Fruit fly (Drosophila melanogaster) whole organism, adult: ENCODE data around the gene stai.
A peak's percentile ranks its signal among the peaks of the same experiment; 100 is the strongest.

Source experiments
- CG12768 ChIP-seq: fragments of 200-800 bp; sonication (Bioruptor generic); optimal IDR thresholded peaks from 2 replicates; lab custom pipeline; 2017; ENCODE audit warnings: missing biosample characterization, missing genetic modification characterization, mild to moderate bottlenecking, moderate library complexity, missing genetic modification reagents
- CG14711 ChIP-seq: fragments of 200-800 bp; sonication (Bioruptor generic); optimal IDR thresholded peaks from 2 replicates; lab custom pipeline; 2018; ENCODE audit warnings: missing biosample characterization, mild to moderate bottlenecking, missing genetic modification characterization, moderate library complexity
- CG1620 ChIP-seq: fragments of 200-800 bp; sonication (Bioruptor generic); optimal IDR thresholded peaks from 2 replicates; lab custom pipeline; 2016; ENCODE audit warnings: missing biosample characterization, missing genetic modification characterization
- CG7101 ChIP-seq: fragments of 200-800 bp; sonication (Bioruptor generic); optimal IDR thresholded peaks from 2 replicates; lab custom pipeline; 2018; ENCODE audit warnings: missing biosample characterization, mild to moderate bottlenecking, missing genetic modification characterization, moderate library complexity
- Clk ChIP-seq: fragments of 200-800 bp; sonication (Bioruptor generic); optimal IDR thresholded peaks from 2 replicates; lab custom pipeline; 2017; ENCODE audit warnings: missing biosample characterization, missing genetic modification characterization
- Crg-1 ChIP-seq: fragments of 200-800 bp; sonication (Bioruptor generic); optimal IDR thresholded peaks from 2 replicates; lab custom pipeline; 2016; ENCODE audit warnings: missing biosample characterization, missing genetic modification characterization
- bab1 ChIP-seq: fragments of 200-800 bp; sonication (Bioruptor generic); optimal IDR thresholded peaks from 3 replicates; lab custom pipeline; 2019; ENCODE audit warnings: missing biosample characterization, mild to moderate bottlenecking, missing genetic modification characterization, moderate library complexity
- cic ChIP-seq: fragments of 200-800 bp; sonication (Bioruptor generic); optimal IDR thresholded peaks from 2 replicates; lab custom pipeline; 2017; ENCODE audit warnings: missing biosample characterization, mild to moderate bottlenecking, missing genetic modification characterization, moderate library complexity
- cnc ChIP-seq, 2 experiments: fragments of >200 bp; optimal IDR thresholded peaks; 2 replicates each; lab custom pipeline; 2017
- toe ChIP-seq: fragments of 200-800 bp; sonication (Bioruptor generic); optimal IDR thresholded peaks from 2 replicates; lab custom pipeline; 2016; ENCODE audit warnings: missing biosample characterization, missing genetic modification characterization

DNA sequence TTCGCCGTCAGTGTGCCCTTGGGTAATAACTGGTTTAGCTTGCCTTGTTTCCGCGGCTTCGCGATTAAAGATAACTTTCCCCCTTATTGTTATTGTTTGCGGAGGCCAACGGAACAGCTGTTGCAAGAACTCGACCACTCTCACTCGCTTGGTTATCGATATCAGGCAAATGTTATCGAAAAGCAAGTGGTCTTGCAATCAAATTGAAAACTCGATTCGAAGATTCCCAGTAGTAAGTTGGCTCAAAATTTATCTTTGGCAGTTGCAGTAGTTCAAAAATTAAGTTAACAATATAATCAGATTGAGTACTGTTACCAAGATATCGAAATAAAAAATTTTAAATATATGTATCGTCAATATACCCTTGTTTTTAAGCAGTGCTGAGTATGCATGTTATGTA is 34.4 kb upstream of the stai start, which contains the start of the genes Fbw5 and CG9147:
- TF ChIP-seq CG12768 (peak; percentile 97), bab1 (peak; percentile 99), cnc (optimal IDR thresholded peaks at IDR 0.05; lab: Kevin White, UChicago) (no peak), Clk (peak; percentile 67), CG14711 (peak; percentile 98), CG1620 (GFP tag; lab: Kevin White, UChicago) (peak; percentile 71), toe (GFP tag; lab: Kevin White, UChicago) (peak; percentile 54), cic (peak; percentile 85), CG7101 (tag; lab: Kevin White, UChicago) (peak; percentile 99), Crg-1 (GFP tag; lab: Kevin White, UChicago) (peak; percentile 95)
